Fruit fly (Drosophila melanogaster): Measurements from ENCODE around the gene chinmo.
A peak's percentile ranks its signal among the peaks of the same experiment; 100 is the strongest.

Gene chinmo

DNA sequence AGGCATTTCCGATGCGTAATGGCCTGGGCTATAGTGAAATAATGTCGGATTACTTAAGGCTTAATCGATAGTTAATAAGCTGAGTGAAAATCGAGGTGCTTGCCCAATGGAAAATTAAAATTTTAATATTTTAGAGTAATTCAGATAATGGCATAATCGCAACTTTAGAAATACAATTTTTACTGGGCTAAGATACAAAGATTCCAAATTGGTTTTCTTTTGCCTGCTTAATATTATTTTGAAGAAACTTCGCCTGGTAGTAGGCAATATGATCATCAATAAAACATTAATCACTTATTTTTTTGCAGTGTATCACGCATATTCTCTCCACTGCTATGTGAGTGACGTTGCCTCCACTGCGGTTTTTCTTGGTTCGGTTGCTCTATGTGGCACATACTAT, 31.9 kb upstream of the chinmo start (continued):
- TF ChIP-seq HLHmδ (GFP tag; optimal IDR thresholded peaks at IDR 0.05) (no peak), CG15269 (tag; optimal IDR thresholded peaks at IDR 0.05) (peak; percentile 55)

- peak; percentile 31; the same call in 1 of the 2 replicates for TF ChIP-seq bowl (GFP tag; IDR thresholded peaks at IDR 0.05)
- TF ChIP-seq CG17802 (tag; optimal IDR thresholded peaks at IDR 0.05) = no peak
- peak; percentile 72 for TF ChIP-seq HmgZ (tag; optimal IDR thresholded peaks at IDR 0.05)
- TF ChIP-seq NC2α (GFP tag; optimal IDR thresholded peaks at IDR 0.05) = no peak
- TF ChIP-seq CG5953 (GFP tag; IDR thresholded peaks at IDR 0.05) = peak; percentile 61; the same call in 1 of the 2 replicates
- no peak for TF ChIP-seq Lpt (GFP tag; optimal IDR thresholded peaks at IDR 0.05)
- peak; percentile 56 for TF ChIP-seq cwo (GFP tag; optimal IDR thresholded peaks at IDR 0.05)
- TF ChIP-seq stc (GFP tag; IDR thresholded peaks at IDR 0.05) = peak; percentile 54
- no peak for TF ChIP-seq al (GFP tag; IDR thresholded peaks at IDR 0.05)
- TF ChIP-seq CG11085 (GFP tag; IDR thresholded peaks at IDR 0.05) = peak; percentile 57
- TF ChIP-seq unc-4 (GFP tag; IDR thresholded peaks at IDR 0.05; ENCODE audit: partially characterized antibody) = no peak
- peak; percentile 71 for TF ChIP-seq ATbp (GFP tag; optimal IDR thresholded peaks at IDR 0.05)
- no peak for TF ChIP-seq CG7963 (GFP tag; IDR thresholded peaks at IDR 0.05; ENCODE audit: partially characterized antibody)
- peak; percentile 7 for TF ChIP-seq Side (GFP tag; optimal IDR thresholded peaks at IDR 0.05)
- peak; percentile 41; the same call in 1 of the 3 replicates for TF ChIP-seq ase (GFP tag; IDR thresholded peaks at IDR 0.05)
- peak; percentile 47 for TF ChIP-seq CG6765 (GFP tag; optimal IDR thresholded peaks at IDR 0.05)
- no peak for TF ChIP-seq CG3065 (GFP tag; optimal IDR thresholded peaks at IDR 0.05)
- TF ChIP-seq CG12071 (GFP tag; optimal IDR thresholded peaks at IDR 0.05) = peak; percentile 46
- TF ChIP-seq btn (GFP tag; optimal IDR thresholded peaks at IDR 0.05) = no peak
- TF ChIP-seq fu2 (GFP tag; optimal IDR thresholded peaks at IDR 0.05) = peak; percentile 20
- TF ChIP-seq Med (GFP tag) = peak; percentile 91
- peak; percentile 32 for TF ChIP-seq CG1233 (GFP tag; optimal IDR thresholded peaks at IDR 0.05)
- TF ChIP-seq Scr (GFP tag; IDR thresholded peaks at IDR 0.05; ENCODE audit: partially characterized antibody) = no peak
- TF ChIP-seq lab (GFP tag; optimal IDR thresholded peaks at IDR 0.05) = peak; percentile 87
- peak; percentile 68 for TF ChIP-seq CoRest (tag; optimal IDR thresholded peaks at IDR 0.05)
- TF ChIP-seq NfI (GFP tag; optimal IDR thresholded peaks at IDR 0.05) = peak; percentile 60
- peak; percentile 65 for TF ChIP-seq CG7786 (GFP tag; optimal IDR thresholded peaks at IDR 0.05)
- TF ChIP-seq CG4617 (GFP tag; optimal IDR thresholded peaks at IDR 0.05; ENCODE audit: borderline replicate concordance) = no peak
- peak; percentile 82 for TF ChIP-seq Dbx (GFP tag; IDR thresholded peaks at IDR 0.05)
- peak; percentile 42; the same call in 1 of the 2 replicates for TF ChIP-seq CG32767 (GFP tag; IDR thresholded peaks at IDR 0.05)
- peak; percentile 20 for TF ChIP-seq CG15601 (tag; optimal IDR thresholded peaks at IDR 0.05)
- TF ChIP-seq Mes4 (GFP tag; optimal IDR thresholded peaks at IDR 0.05) = peak; percentile 53
- TF ChIP-seq corto (GFP tag; optimal IDR thresholded peaks at IDR 0.05) = no peak
- no peak for TF ChIP-seq fru (optimal IDR thresholded peaks at IDR 0.05)
- peak; percentile 57 for TF ChIP-seq CG17359 (tag; optimal IDR thresholded peaks at IDR 0.05)
- TF ChIP-seq CG32772 (GFP tag; IDR thresholded peaks at IDR 0.05) = peak; percentile 58; the same call in 1 of the 2 replicates
- peak; percentile 16 for TF ChIP-seq CG9876 (GFP tag; optimal IDR thresholded peaks at IDR 0.05)
- peak; percentile 51 for TF ChIP-seq CG8388 (GFP tag; optimal IDR thresholded peaks at IDR 0.05)
- peak; percentile 48 for TF ChIP-seq CG5180 (GFP tag; optimal IDR thresholded peaks at IDR 0.05)
- peak; percentile 77 for TF ChIP-seq Meics (GFP tag; optimal IDR thresholded peaks at IDR 0.05)
- no peak for TF ChIP-seq CG31388 (GFP tag; optimal IDR thresholded peaks at IDR 0.05)
- no peak for TF ChIP-seq repo (GFP tag; optimal IDR thresholded peaks at IDR 0.05)
- peak; percentile 66 for TF ChIP-seq CG13894 (tag; optimal IDR thresholded peaks at IDR 0.05)
- TF ChIP-seq CG2129 (GFP tag; IDR thresholded peaks at IDR 0.05; ENCODE audit: partially characterized antibody) = no peak
- TF ChIP-seq CG12299 (tag; optimal IDR thresholded peaks at IDR 0.05) = peak; percentile 34
- TF ChIP-seq klu (GFP tag; IDR thresholded peaks at IDR 0.05) = 0 out of 2 replicates have a peak, but pooled peaks have one; percentile 24
- TF ChIP-seq sob (GFP tag; IDR thresholded peaks at IDR 0.05) = peak; percentile 69
Measured at dm6 chr2L:1620797-1621196, 30.3 kb upstream of the chinmo start.
